Worm (Caenorhabditis elegans) whole organism, L4/young adult: ENCODE results near the gene clec-242.

Source experiments
- W03F9.2 ChIP-seq: fragments of 150-350 bp; optimal IDR thresholded peaks from 2 replicates; lab custom pipeline; 2014; ENCODE audit warnings: missing biosample characterization, missing genetic modification characterization
- dao-5 ChIP-seq: sonication (generic microtip); optimal IDR thresholded peaks from 2 replicates; lab custom pipeline; 2016; ENCODE audit warnings: missing genotype, missing genetic modification characterization, moderate library complexity, missing compliant biosample characterization
- him-1 ChIP-seq: sonication (generic microtip); optimal IDR thresholded peaks from 2 replicates; lab custom pipeline; 2016; ENCODE audit warnings: missing genotype, missing genetic modification reagents, missing genetic modification characterization, missing compliant biosample characterization

- TF ChIP-seq him-1 (tag; lab: Kevin White, UChicago) (no peak), W03F9.2 (tag; lab: Kevin White, UChicago) (no peak), dao-5 (no peak)
Observed at ce11 chrV:17215602-17216001, 29.7 kb downstream of the clec-242 start.
